Fruit fly (Drosophila melanogaster): ENCODE data around the gene CG44574.
A peak's percentile ranks its signal among the peaks of the same experiment; 100 is the strongest.

CG44574 gene

dm6 chr2L:5884674-5885073 is 1.1 kb downstream of the CG44574 start, which contains the start of the genes Sfp26Ac and CG43185 (continued):
- no peak for TF ChIP-seq fd102C (GFP tag; optimal IDR thresholded peaks at IDR 0.05)
- TF ChIP-seq CG16815 (GFP tag; optimal IDR thresholded peaks at IDR 0.05): no peak

dm6 chr2L:5885702-5886101 is 2.2 kb downstream of the CG44574 start, which contains the start of gene CG9029:
Gene CG9029 (plus strand): TSS chr2L:5886002.
- TF ChIP-seq crp (GFP tag; optimal IDR thresholded peaks at IDR 0.05): no peak
- TF ChIP-seq unc-4 (GFP tag; IDR thresholded peaks at IDR 0.05; ENCODE audit: partially characterized antibody): no peak
- TF ChIP-seq Fer3 (tag; optimal IDR thresholded peaks at IDR 0.05): no peak
- TF ChIP-seq jing (GFP tag; optimal IDR thresholded peaks at IDR 0.05): no peak
- no peak for TF ChIP-seq CG10431 (GFP tag; optimal IDR thresholded peaks at IDR 0.05)
- TF ChIP-seq fd102C (GFP tag; optimal IDR thresholded peaks at IDR 0.05): no peak
- no peak for TF ChIP-seq BtbVII (GFP tag; optimal IDR thresholded peaks at IDR 0.05)
- TF ChIP-seq schlank (tag; optimal IDR thresholded peaks at IDR 0.05): no peak
- TF ChIP-seq CG17568 (GFP tag; optimal IDR thresholded peaks at IDR 0.05): no peak
- no peak for TF ChIP-seq CG14667 (GFP tag; IDR thresholded peaks at IDR 0.05)
- no peak for TF ChIP-seq CG11456 (GFP tag; IDR thresholded peaks at IDR 0.05)
- TF ChIP-seq CG3726 (GFP tag; IDR thresholded peaks at IDR 0.05): no peak
- TF ChIP-seq Ets65A (GFP tag): no peak
- no peak for TF ChIP-seq Xbp1 (GFP tag; optimal IDR thresholded peaks at IDR 0.05)
- no peak for TF ChIP-seq sna (GFP tag; IDR thresholded peaks at IDR 0.05; ENCODE audit: partially characterized antibody)
- TF ChIP-seq CG11398 (GFP tag; optimal IDR thresholded peaks at IDR 0.05): no peak
- no peak for TF ChIP-seq CG7786 (GFP tag; optimal IDR thresholded peaks at IDR 0.05)
- TF ChIP-seq CG9817 (tag; optimal IDR thresholded peaks at IDR 0.05): no peak

- TF ChIP-seq CG9797 (GFP tag; optimal IDR thresholded peaks at IDR 0.05): no peak
- TF ChIP-seq sd (tag; optimal IDR thresholded peaks at IDR 0.05): peak; percentile 77
- TF ChIP-seq ewg (GFP tag; optimal IDR thresholded peaks at IDR 0.05): no peak
- no peak for TF ChIP-seq ind (GFP tag; optimal IDR thresholded peaks at IDR 0.05)
- TF ChIP-seq z (GFP tag; IDR thresholded peaks at IDR 0.05): 0 out of 3 replicates have a peak, but pooled peaks have one; percentile 44
- TF ChIP-seq toy (GFP tag; IDR thresholded peaks at IDR 0.05): no peak
- no peak for TF ChIP-seq CG2712 (tag; optimal IDR thresholded peaks at IDR 0.05)
- peak; percentile 72 for TF ChIP-seq oc (tag; optimal IDR thresholded peaks at IDR 0.05)
- TF ChIP-seq pb (GFP tag; optimal IDR thresholded peaks at IDR 0.05): peak; percentile 10
- TF ChIP-seq CG32772 (GFP tag; IDR thresholded peaks at IDR 0.05): no peak
- peak; percentile 84 for TF ChIP-seq vvl (GFP tag; IDR thresholded peaks at IDR 0.05)
- no peak for TF ChIP-seq stwl (tag; optimal IDR thresholded peaks at IDR 0.05)
- no peak for TF ChIP-seq hb (GFP tag; IDR thresholded peaks at IDR 0.05; ENCODE audit: partially characterized antibody)
- TF ChIP-seq tgo (GFP tag; IDR thresholded peaks at IDR 0.05): no peak
- TF ChIP-seq CG11093 (GFP tag; IDR thresholded peaks at IDR 0.05): no peak
- 0 out of 3 replicates have a peak, but pooled peaks have one; percentile 1 for TF ChIP-seq zen2 (GFP tag; IDR thresholded peaks at IDR 0.05; ENCODE audit: partially characterized antibody)
- peak in 1 of 2 experiments; percentile 55 for TF ChIP-seq Eip74EF (GFP tag; optimal IDR thresholded peaks at IDR 0.05)
- TF ChIP-seq Mes4 (GFP tag; optimal IDR thresholded peaks at IDR 0.05): no peak
- no peak for TF ChIP-seq schlank (tag; optimal IDR thresholded peaks at IDR 0.05)
- TF ChIP-seq eve (GFP tag; optimal IDR thresholded peaks at IDR 0.05): no peak
- TF ChIP-seq CG10462 (GFP tag; optimal IDR thresholded peaks at IDR 0.05): no peak
- TF ChIP-seq abd-A (tag; optimal IDR thresholded peaks at IDR 0.05): peak; percentile 24
- no peak for TF ChIP-seq slp2 (GFP tag; optimal IDR thresholded peaks at IDR 0.05)
- no peak for TF ChIP-seq btn (GFP tag; optimal IDR thresholded peaks at IDR 0.05)
- no peak for TF ChIP-seq D19B (GFP tag; optimal IDR thresholded peaks at IDR 0.05)
- no peak for TF ChIP-seq Ssrp (tag; optimal IDR thresholded peaks at IDR 0.05)
- TF ChIP-seq E2f2 (GFP tag; IDR thresholded peaks at IDR 0.05): no peak
- TF ChIP-seq zfh1 (GFP tag; IDR thresholded peaks at IDR 0.05): no peak
- no peak for TF ChIP-seq CG16863 (GFP tag; optimal IDR thresholded peaks at IDR 0.05)
- no peak for TF ChIP-seq CG3065 (GFP tag; optimal IDR thresholded peaks at IDR 0.05)
- TF ChIP-seq CG1603 (tag; optimal IDR thresholded peaks at IDR 0.05): no peak
These were observed 3.4 kb downstream of the CG44574 start for dm6 chr2L:5886955-5887354.
